Fruit fly (Drosophila melanogaster) whole organism, embryonic: ENCODE measurements around the gene CG4709.

Source experiments
- Adf1 ChIP-seq: fragments of 200-800 bp; sonication (Bioruptor generic); IDR thresholded peaks from 2 replicates; pipeline ENCODE4 v1.3.6; 2022; ENCODE audit warnings: missing biosample characterization, missing genetic modification characterization
- Atf-2 ChIP-seq: fragments of 200-800 bp; sonication (Bioruptor generic); optimal IDR thresholded peaks from 2 replicates; lab custom pipeline; 2016; ENCODE audit warnings: missing biosample characterization, missing genetic modification characterization
- Blimp-1 ChIP-seq: fragments of 200-800 bp; sonication (Bioruptor generic); optimal IDR thresholded peaks from 3 replicates; lab custom pipeline; 2018; ENCODE audit warnings: missing biosample characterization, missing genetic modification characterization, mild to moderate bottlenecking, moderate library complexity, missing genetic modification reagents
- BtbVII ChIP-seq: fragments of 200-800 bp; sonication (Bioruptor generic); optimal IDR thresholded peaks from 3 replicates; lab custom pipeline; 2017; ENCODE audit warnings: missing biosample characterization, mild to moderate bottlenecking, missing genetic modification characterization
- C15 ChIP-seq: fragments of 200-800 bp; sonication (Bioruptor generic); IDR thresholded peaks from 3 replicates; pipeline ENCODE4 v1.3.6; 2022; ENCODE audit warnings: missing biosample characterization, missing genetic modification characterization
- CG10321 ChIP-seq: fragments of 200-800 bp; sonication (Bioruptor generic); IDR thresholded peaks from 2 replicates; pipeline ENCODE4 v1.3.6; 2022; ENCODE audit warnings: missing biosample characterization, missing genetic modification characterization
- CG10959 ChIP-seq: fragments of 200-800 bp; sonication (Bioruptor generic); IDR thresholded peaks from 2 replicates; pipeline ENCODE4 v1.3.6; 2022; ENCODE audit warnings: missing biosample characterization, missing genetic modification characterization
- CG11093 ChIP-seq: fragments of 200-800 bp; sonication (Bioruptor generic); IDR thresholded peaks from 3 replicates; pipeline ENCODE4 v1.3.6; 2022; ENCODE audit warnings: missing biosample characterization, missing genetic modification characterization
- CG11456 ChIP-seq: fragments of 200-800 bp; sonication (Bioruptor generic); IDR thresholded peaks from 3 replicates; pipeline ENCODE4 v1.3.6; 2022; ENCODE audit warnings: missing biosample characterization, missing genetic modification characterization
- CG11696 ChIP-seq: fragments of 200-800 bp; sonication (Bioruptor generic); IDR thresholded peaks from 2 replicates; pipeline ENCODE4 v1.3.6; 2022; ENCODE audit warnings: missing biosample characterization, missing genetic modification characterization
- CG12659 ChIP-seq: fragments of 200-800 bp; sonication (Bioruptor generic); optimal IDR thresholded peaks from 3 replicates; lab custom pipeline; 2017; ENCODE audit warnings: mild to moderate bottlenecking, missing biosample characterization, missing genetic modification reagents, missing genetic modification characterization
- CG12769 ChIP-seq: fragments of 200-800 bp; sonication (Bioruptor generic); optimal IDR thresholded peaks from 2 replicates; lab custom pipeline; 2019; ENCODE audit warnings: missing biosample characterization, mild to moderate bottlenecking, missing genetic modification characterization, moderate library complexity
- CG1647 ChIP-seq: fragments of 200-800 bp; sonication (Bioruptor generic); optimal IDR thresholded peaks from 3 replicates; lab custom pipeline; 2016; ENCODE audit warnings: missing biosample characterization, missing genetic modification characterization
- CG2712 ChIP-seq: fragments of 200-800 bp; optimal IDR thresholded peaks from 3 replicates; lab custom pipeline; 2019; ENCODE audit warnings: missing biosample characterization, mild to moderate bottlenecking, missing genetic modification characterization, moderate library complexity
- CG3407 ChIP-seq: fragments of 200-800 bp; sonication (Bioruptor generic); optimal IDR thresholded peaks from 2 replicates; lab custom pipeline; 2018; ENCODE audit warnings: missing biosample characterization, mild to moderate bottlenecking, missing genetic modification characterization
- CG34224 ChIP-seq: fragments of 200-800 bp; sonication (Bioruptor generic); IDR thresholded peaks from 3 replicates; pipeline ENCODE4 v1.3.6; 2022; ENCODE audit warnings: missing biosample characterization, missing genetic modification characterization; ENCODE audit not compliant: partially characterized antibody
- CG8765 ChIP-seq: fragments of 200-800 bp; sonication (Bioruptor generic); IDR thresholded peaks from 2 replicates; pipeline ENCODE4 v1.3.6; 2022; ENCODE audit warnings: missing biosample characterization, missing genetic modification characterization
- CkIIα-i1 ChIP-seq: fragments of 200-800 bp; sonication (Bioruptor generic); IDR thresholded peaks from 2 replicates; pipeline ENCODE4 v1.3.6; 2022; ENCODE audit warnings: missing biosample characterization, missing genetic modification characterization
- CoRest ChIP-seq: fragments of 200-800 bp; sonication (Bioruptor generic); optimal IDR thresholded peaks from 3 replicates; lab custom pipeline; 2018; ENCODE audit warnings: missing biosample characterization, mild to moderate bottlenecking, missing genetic modification characterization, moderate library complexity
- Fer2 ChIP-seq: fragments of 200-800 bp; sonication (Bioruptor generic); optimal IDR thresholded peaks from 2 replicates; lab custom pipeline; 2018; ENCODE audit warnings: missing biosample characterization, mild to moderate bottlenecking, missing genetic modification characterization, moderate library complexity
- Gug ChIP-seq: fragments of 200-800 bp; sonication (Bioruptor generic); IDR thresholded peaks from 4 replicates; pipeline ENCODE4 v1.3.6; 2022; ENCODE audit warnings: missing biosample characterization, missing genetic modification characterization
- Hand ChIP-seq: fragments of 200-800 bp; sonication (Bioruptor generic); optimal IDR thresholded peaks from 2 replicates; lab custom pipeline; 2017; ENCODE audit warnings: mild to moderate bottlenecking, missing biosample characterization, missing genetic modification reagents, missing genetic modification characterization
- Lpt ChIP-seq: fragments of >200 bp; optimal IDR thresholded peaks from 2 replicates; lab custom pipeline; 2018; ENCODE audit warnings: missing biosample characterization, missing genetic modification characterization
- Nf-YC ChIP-seq: fragments of 200-800 bp; optimal IDR thresholded peaks from 3 replicates; lab custom pipeline; 2019; ENCODE audit warnings: missing biosample characterization, mild to moderate bottlenecking, missing genetic modification characterization, moderate library complexity
- Pdp1 ChIP-seq, 2 experiments: fragments of 200-800 bp; sonication (Bioruptor generic); optimal IDR thresholded peaks; 3 replicates each; lab custom pipeline; 2016; ENCODE audit warnings: missing biosample characterization in 2 of 2, missing genetic modification characterization in 2 of 2, mild to moderate bottlenecking in 1 of 2, moderate library complexity in 1 of 2
- Side ChIP-seq: fragments of 200-800 bp; sonication (Bioruptor generic); optimal IDR thresholded peaks from 2 replicates; lab custom pipeline; 2016; ENCODE audit warnings: missing biosample characterization, missing genetic modification characterization
- Sin3A ChIP-seq: fragments of >200 bp; optimal IDR thresholded peaks from 2 replicates; lab custom pipeline; 2018
- Trl ChIP-seq, 3 experiments: fragments of >200 bp in 2 of 3; fragments of 200-800 bp in 1 of 3; sonication (Bioruptor generic) in 1 of 3; optimal IDR thresholded peaks; 2 replicates in 1 of 3; 3 replicates in 2 of 3; lab custom pipeline; 2016 to 2017; ENCODE audit warnings: missing biosample characterization in 1 of 3, missing genetic modification characterization in 1 of 3
- Xbp1 ChIP-seq: fragments of 200-800 bp; sonication (Bioruptor generic); optimal IDR thresholded peaks from 3 replicates; lab custom pipeline; 2016; ENCODE audit warnings: missing biosample characterization, mild to moderate bottlenecking, missing genetic modification characterization
- bsh ChIP-seq, 2 experiments: fragments of 200-800 bp; sonication (Bioruptor generic); optimal IDR thresholded peaks; 2 replicates each; lab custom pipeline; 2017 to 2018; ENCODE audit warnings: mild to moderate bottlenecking in 2 of 2, missing biosample characterization in 2 of 2, missing genetic modification characterization in 2 of 2, moderate library complexity in 1 of 2
- cas ChIP-seq: fragments of 200-800 bp; sonication (Bioruptor generic); IDR thresholded peaks from 2 replicates; pipeline ENCODE4 v1.3.6; 2022; ENCODE audit warnings: missing biosample characterization, missing genetic modification characterization
- crc ChIP-seq: fragments of 200-800 bp; sonication (Bioruptor generic); optimal IDR thresholded peaks from 2 replicates; lab custom pipeline; 2016; ENCODE audit warnings: missing biosample characterization, missing genetic modification characterization
- croc ChIP-seq: fragments of 200-800 bp; sonication (Bioruptor generic); conservative IDR thresholded peaks from 3 replicates; pipeline ENCODE4 v1.3.6; 2022; ENCODE audit warnings: missing biosample characterization, missing genetic modification characterization
- dati ChIP-seq: fragments of 200-800 bp; sonication (Bioruptor generic); IDR thresholded peaks from 2 replicates; pipeline ENCODE4 v1.3.6; 2022; ENCODE audit warnings: missing biosample characterization, missing genetic modification characterization
- eve ChIP-seq, 2 experiments: fragments of >200 bp; optimal IDR thresholded peaks; 2 replicates each; lab custom pipeline; 2017; ENCODE audit warnings: missing biosample characterization in 2 of 2, missing genetic modification characterization in 2 of 2
- grn ChIP-seq: fragments of 200-800 bp; sonication (Bioruptor generic); optimal IDR thresholded peaks from 3 replicates; lab custom pipeline; 2017; ENCODE audit warnings: missing biosample characterization, missing genetic modification characterization
- gro ChIP-seq: fragments of 200-800 bp; sonication (Bioruptor generic); optimal IDR thresholded peaks from 2 replicates; lab custom pipeline; 2016; ENCODE audit warnings: missing biosample characterization, missing genetic modification characterization
- her ChIP-seq: fragments of 200-800 bp; sonication (Bioruptor generic); optimal IDR thresholded peaks from 2 replicates; lab custom pipeline; 2016; ENCODE audit warnings: missing biosample characterization, missing genetic modification characterization
- ken ChIP-seq: fragments of 200-800 bp; sonication (Bioruptor generic); IDR thresholded peaks from 3 replicates; pipeline ENCODE4 v1.3.6; 2022; ENCODE audit warnings: missing biosample characterization, missing genetic modification characterization
- knrl ChIP-seq: fragments of 200-800 bp; sonication (Bioruptor generic); IDR thresholded peaks from 3 replicates; pipeline ENCODE4 v1.3.6; 2022; ENCODE audit warnings: missing biosample characterization, missing genetic modification characterization; ENCODE audit not compliant: partially characterized antibody
- maf-S ChIP-seq: fragments of 200-800 bp; sonication (Bioruptor generic); optimal IDR thresholded peaks from 2 replicates; lab custom pipeline; 2016; ENCODE audit warnings: missing biosample characterization, missing genetic modification characterization
- pan ChIP-seq, 4 experiments: fragments of >200 bp in 3 of 4; fragments of 200-800 bp in 1 of 4; sonication (Bioruptor generic) in 1 of 4; optimal IDR thresholded peaks in 3 of 4; IDR thresholded peaks in 1 of 4; 2 replicates each; pipeline versions ENCODE4 v1.3.6 to Lab custom; 2017 to 2022; ENCODE audit warnings: missing biosample characterization in 2 of 4, missing genetic modification characterization in 2 of 4, mixed read lengths in 1 of 4
- pho ChIP-seq: fragments of 200-800 bp; sonication (Bioruptor generic); optimal IDR thresholded peaks from 2 replicates; lab custom pipeline; 2016; ENCODE audit warnings: missing biosample characterization, missing genetic modification characterization
- shn ChIP-seq: fragments of 200-800 bp; sonication (Bioruptor generic); optimal IDR thresholded peaks from 3 replicates; lab custom pipeline; 2016; ENCODE audit warnings: missing biosample characterization, missing genetic modification characterization
- sim ChIP-seq: fragments of 200-800 bp; sonication (Bioruptor generic); IDR thresholded peaks from 2 replicates; pipeline ENCODE4 v1.3.6; 2022; ENCODE audit warnings: missing biosample characterization, missing genetic modification characterization
- sug ChIP-seq: fragments of 200-800 bp; optimal IDR thresholded peaks from 2 replicates; lab custom pipeline; 2019; ENCODE audit warnings: missing biosample characterization, mild to moderate bottlenecking, missing genetic modification characterization, moderate library complexity
- trh ChIP-seq: fragments of 200-800 bp; sonication (Bioruptor generic); optimal IDR thresholded peaks from 2 replicates; lab custom pipeline; 2016; ENCODE audit warnings: missing biosample characterization, missing genetic modification characterization
- ttk ChIP-seq: fragments of 200-800 bp; sonication (Bioruptor generic); IDR thresholded peaks from 2 replicates; pipeline ENCODE4 v2.1.2; 2022; ENCODE audit warnings: missing biosample characterization, missing genetic modification characterization
- twi ChIP-seq: fragments of 200-800 bp; optimal IDR thresholded peaks from 2 replicates; lab custom pipeline; 2019; ENCODE audit warnings: missing biosample characterization, mild to moderate bottlenecking, missing genetic modification characterization, moderate library complexity
- zf30C ChIP-seq: fragments of 200-800 bp; sonication (Bioruptor generic); optimal IDR thresholded peaks from 3 replicates; lab custom pipeline; 2018; ENCODE audit warnings: missing biosample characterization, mild to moderate bottlenecking, missing genetic modification characterization

Gene CG4709

dm6 chr2L:10003593-10003992 lies 49.5 kb downstream of the CG4709 start, which contains the start of gene Ndf (continued):
- TF ChIP-seq CkIIα-i1 (GFP tag; lab: Robert Waterston, UW) = no peak
- peak; percentile 71 for TF ChIP-seq CG34224
- peak; percentile 59 for TF ChIP-seq sug (tag; lab: Kevin White, UChicago)
- peak; percentile 85 for TF ChIP-seq CG12659 (GFP tag; lab: Kevin White, UChicago)
- TF ChIP-seq Sin3A (lab: Kevin White, UChicago) = no peak
- no peak for TF ChIP-seq pan (optimal IDR thresholded peaks at IDR 0.05; lab: Kevin White, UChicago)
- peak in 1 of 2 experiments; percentile 68 for TF ChIP-seq pan (GFP tag; optimal IDR thresholded peaks at IDR 0.05 in 1 of 2, IDR thresholded peaks at IDR 0.05 in 1 of 2)
- TF ChIP-seq Pdp1 (GFP tag; optimal IDR thresholded peaks at IDR 0.05; lab: Kevin White, UChicago) = peak; percentile 67 to 72
- TF ChIP-seq Gug (GFP tag; lab: Robert Waterston, UW) = peak; percentile 62; the same call in 1 of the 4 replicates
- TF ChIP-seq knrl (GFP tag; lab: Robert Waterston, UW) = peak; percentile 79
- no peak for TF ChIP-seq crc (GFP tag; lab: Kevin White, UChicago)
- no peak for TF ChIP-seq CG10321 (GFP tag; lab: Robert Waterston, UW)
- peak; percentile 61 for TF ChIP-seq cas
- TF ChIP-seq twi (tag; lab: Kevin White, UChicago) = peak; percentile 6
- peak; percentile 78 for TF ChIP-seq Xbp1 (GFP tag; lab: Kevin White, UChicago)
- TF ChIP-seq eve (GFP tag; optimal IDR thresholded peaks at IDR 0.05; lab: Kevin White, UChicago) = no peak
- TF ChIP-seq Nf-YC = peak; percentile 57
- TF ChIP-seq shn (GFP tag; lab: Kevin White, UChicago) = peak; percentile 59
- no peak for TF ChIP-seq sim (GFP tag; lab: Robert Waterston, UW)
- peak; percentile 21 for TF ChIP-seq BtbVII (GFP tag; lab: Kevin White, UChicago)
- peak in 1 of 2 experiments; percentile 33 for TF ChIP-seq bsh (GFP tag; optimal IDR thresholded peaks at IDR 0.05; lab: Kevin White, UChicago)
- peak; percentile 37 for TF ChIP-seq zf30C (GFP tag; lab: Kevin White, UChicago)
- no peak for TF ChIP-seq C15
- no peak for TF ChIP-seq croc (GFP tag; lab: Robert Waterston, UW)
- peak; percentile 37 for TF ChIP-seq Side (GFP tag; lab: Kevin White, UChicago)
- peak; percentile 43 for TF ChIP-seq CG3407
- TF ChIP-seq Lpt = no peak
- 0 out of 2 replicates have a peak, but pooled peaks have one; percentile 24 for TF ChIP-seq CG10959 (GFP tag; lab: Robert Waterston, UW)
- 0 out of 3 replicates have a peak, but pooled peaks have one; percentile 32 for TF ChIP-seq CG11093 (GFP tag; lab: Robert Waterston, UW)
- peak; percentile 29 for TF ChIP-seq CG1647 (GFP tag; lab: Kevin White, UChicago)
- peak; percentile 83 for TF ChIP-seq ken (GFP tag; lab: Robert Waterston, UW)
- peak; percentile 34 for TF ChIP-seq maf-S (GFP tag; lab: Kevin White, UChicago)
- peak; percentile 54 for TF ChIP-seq CoRest (tag; lab: Kevin White, UChicago)
- no peak for TF ChIP-seq Trl (optimal IDR thresholded peaks at IDR 0.05; lab: Kevin White, UChicago)
- TF ChIP-seq Trl (GFP tag; optimal IDR thresholded peaks at IDR 0.05; lab: Kevin White, UChicago) = peak; percentile 47
- no peak for TF ChIP-seq dati (GFP tag; lab: Robert Waterston, UW)
- no peak for TF ChIP-seq Atf-2 (GFP tag; lab: Kevin White, UChicago)
- TF ChIP-seq grn (GFP tag; lab: Kevin White, UChicago) = no peak
- no peak for TF ChIP-seq trh (GFP tag; lab: Kevin White, UChicago)
- TF ChIP-seq CG8765 = no peak
- TF ChIP-seq CG2712 (tag; lab: Kevin White, UChicago) = peak; percentile 75
- TF ChIP-seq Fer2 (tag; lab: Kevin White, UChicago) = no peak
- no peak for TF ChIP-seq Hand (GFP tag; lab: Kevin White, UChicago)
- TF ChIP-seq CG11456 (GFP tag; lab: Robert Waterston, UW) = peak; percentile 77; the same call in 2 of the 3 replicates
- TF ChIP-seq Adf1 (GFP tag; lab: Robert Waterston, UW) = peak; percentile 15
- TF ChIP-seq pho (GFP tag; lab: Kevin White, UChicago) = peak; percentile 61
- TF ChIP-seq ttk (GFP tag; lab: Robert Waterston, UW) = peak; percentile 39; the same call in 1 of the 2 replicates
- TF ChIP-seq gro = peak; percentile 60
- TF ChIP-seq CG12769 = no peak
- TF ChIP-seq Blimp-1 (GFP tag; lab: Kevin White, UChicago) = no peak
- TF ChIP-seq her (GFP tag; lab: Kevin White, UChicago) = peak; percentile 16
- TF ChIP-seq CG11696 (GFP tag; lab: Robert Waterston, UW) = 0 out of 2 replicates have a peak, but pooled peaks have one; percentile 30
